Fruit fly (Drosophila melanogaster): ENCODE data around the gene PhKgamma.
A peak's percentile ranks its signal among the peaks of the same experiment; 100 is the strongest.

dm6 chrX:11694959-11695882 is at the start of gene PhKgamma:
- TF ChIP-seq cic (GFP tag; optimal IDR thresholded peaks at IDR 0.05) (peak; percentile 65), kay (GFP tag; ENCODE audit: borderline replicate concordance) (peak; percentile 83), Clk (GFP tag; optimal IDR thresholded peaks at IDR 0.05) (no peak), Mnt (GFP tag; optimal IDR thresholded peaks at IDR 0.05) (peak; percentile 86), CG7101 (tag; optimal IDR thresholded peaks at IDR 0.05) (peak; percentile 34), CG5204 (GFP tag; optimal IDR thresholded peaks at IDR 0.05) (no peak), toe (GFP tag; optimal IDR thresholded peaks at IDR 0.05) (peak; percentile 41), Crg-1 (GFP tag; optimal IDR thresholded peaks at IDR 0.05) (no peak), cnc (optimal IDR thresholded peaks at IDR 0.05) (no peak)

Data from whole organism, adult.